Worm (Caenorhabditis elegans) whole organism, mixed stage, embryonic: ENCODE data around the gene ctsa-3.1.

Experiments
- cnd-1 ChIP-seq: fragments of 200-800 bp; sonication (Bioruptor generic); optimal IDR thresholded peaks from 2 replicates; lab custom pipeline; 2018; ENCODE audit warnings: mild to moderate bottlenecking, missing genetic modification characterization, missing compliant biosample characterization
- nhr-237 ChIP-seq: fragments of 150-350 bp; optimal IDR thresholded peaks from 2 replicates; lab custom pipeline; 2014; ENCODE audit warnings: missing biosample characterization, missing genetic modification characterization
- pha-4 ChIP-seq: fragments of 150-350 bp; optimal IDR thresholded peaks from 2 replicates; lab custom pipeline; 2018; ENCODE audit warnings: missing biosample characterization, missing genetic modification reagents, missing genetic modification characterization
- ztf-11 ChIP-seq: fragments of 150-350 bp; optimal IDR thresholded peaks from 2 replicates; lab custom pipeline; 2014; ENCODE audit warnings: missing biosample characterization, missing genetic modification characterization

DNA sequence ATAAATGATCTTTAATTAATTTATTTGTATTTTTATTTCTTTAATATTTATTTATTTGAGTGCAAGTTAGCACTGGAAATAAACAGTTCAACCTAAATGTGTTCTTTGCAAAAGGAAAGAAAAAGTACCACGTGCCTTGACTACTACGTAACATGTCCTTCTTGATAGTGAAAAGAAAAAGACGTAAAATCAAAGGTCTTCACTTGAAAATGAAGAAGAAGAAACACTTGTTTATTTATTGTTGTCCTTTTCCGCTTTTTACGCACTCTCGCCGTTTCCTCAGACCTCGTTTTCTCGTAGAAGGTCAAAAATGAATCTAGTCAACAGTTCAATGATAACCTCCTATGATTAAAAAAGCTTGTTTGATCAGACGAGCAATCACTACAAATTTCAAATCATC is 45.3 kb downstream of the ctsa-3.1 start:
- TF ChIP-seq cnd-1 (tag; lab: Kevin White, UChicago) = no peak
- no peak for TF ChIP-seq ztf-11 (tag; lab: Kevin White, UChicago)
- no peak for TF ChIP-seq pha-4 (tag; lab: Kevin White, UChicago)
- TF ChIP-seq nhr-237 = no peak
